Worm (Caenorhabditis elegans) whole organism, midembryonic: ENCODE measurements around the gene srr-6.

Experiments used
- T22C8.4 ChIP-seq: fragments of 200-800 bp; sonication (Bioruptor generic); IDR thresholded peaks from 2 replicates; pipeline ENCODE4 v1.3.6; 2022; ENCODE audit warnings: missing genetic modification characterization, missing compliant biosample characterization
- cog-1 ChIP-seq: sonication (generic microtip); optimal IDR thresholded peaks from 2 replicates; lab custom pipeline; 2016; ENCODE audit warnings: missing genetic modification characterization, missing compliant biosample characterization
- flt-1 ChIP-seq: fragments of 200-800 bp; sonication (Bioruptor generic); IDR thresholded peaks from 2 replicates; pipeline ENCODE4 v1.3.6; 2022; ENCODE audit warnings: missing genetic modification characterization, missing compliant biosample characterization
- klf-2 ChIP-seq: fragments of 200-800 bp; sonication (Bioruptor generic); conservative IDR thresholded peaks from 2 replicates; pipeline ENCODE4 v1.3.6; 2022; ENCODE audit warnings: missing genetic modification reagents, missing genetic modification characterization, missing compliant biosample characterization
- med-1 ChIP-seq: sonication (generic microtip); optimal IDR thresholded peaks from 2 replicates; lab custom pipeline; 2017; ENCODE audit warnings: missing genetic modification characterization, mild to moderate bottlenecking, missing compliant biosample characterization, antibody characterized with exemption, missing genetic modification reagents; ENCODE audit not compliant: insufficient read depth
- ref-1 ChIP-seq: fragments of 200-800 bp; sonication (Bioruptor generic); conservative IDR thresholded peaks from 2 replicates; pipeline ENCODE4 v1.3.6; 2022; ENCODE audit warnings: missing genetic modification reagents, missing genetic modification characterization, missing compliant biosample characterization
- ztf-23 ChIP-seq: fragments of 200-800 bp; sonication (Bioruptor generic); IDR thresholded peaks from 2 replicates; pipeline ENCODE4 v1.3.6; 2022; ENCODE audit warnings: missing genetic modification reagents, missing genetic modification characterization, missing compliant biosample characterization
- ztf-29 ChIP-seq: fragments of 200-800 bp; sonication (Bioruptor generic); IDR thresholded peaks from 2 replicates; pipeline ENCODE4 v1.3.6; 2022; ENCODE audit warnings: missing genetic modification reagents, missing genetic modification characterization, missing compliant biosample characterization

DNA sequence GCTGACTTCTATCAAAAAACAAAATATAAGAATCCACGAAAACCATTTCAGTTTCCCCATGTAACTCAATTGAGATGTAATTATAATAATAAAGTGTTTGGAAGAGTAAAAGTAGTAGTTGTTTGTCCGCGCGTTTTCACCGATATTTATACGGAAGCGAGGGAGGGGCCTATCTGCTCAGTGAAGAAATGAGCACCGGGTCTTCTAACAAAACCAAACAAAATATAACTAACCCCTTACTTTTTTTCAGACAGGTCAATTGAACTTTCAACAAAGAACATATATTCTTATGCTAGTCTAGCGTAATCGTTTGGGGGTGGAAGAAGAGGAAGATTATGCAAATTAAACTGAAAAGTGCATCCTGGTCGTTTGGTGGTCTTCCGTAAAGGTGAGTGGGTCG lies 17.4 kb upstream of the srr-6 start, which contains the start of gene ncx-9:
- TF ChIP-seq ztf-29 (GFP tag; lab: Robert Waterston, UW) (no peak), ref-1 (GFP tag; lab: Robert Waterston, UW) (no peak), med-1 (no peak), flt-1 (GFP tag; lab: Robert Waterston, UW) (no peak), cog-1 (tag; lab: Kevin White, UChicago) (no peak), ztf-23 (GFP tag; lab: Robert Waterston, UW) (no peak), klf-2 (GFP tag; lab: Robert Waterston, UW) (no peak), T22C8.4 (GFP tag; lab: Robert Waterston, UW) (no peak)
